Worm (Caenorhabditis elegans) whole organism, L2 larva: Measurements from ENCODE around the gene msp-79.
"Not testable (repeated sequence)": the region's sequence is repeated elsewhere in the genome, so short reads cannot be mapped to it uniquely, and the experiment has no call there.

Experiments
- C34F6.9 ChIP-seq: fragments of 150-350 bp; optimal IDR thresholded peaks from 2 replicates; lab custom pipeline; 2014; ENCODE audit warnings: missing biosample characterization, missing genetic modification characterization
- F13H6.1 ChIP-seq: sonication (generic microtip); optimal IDR thresholded peaks from 2 replicates; lab custom pipeline; 2016; ENCODE audit warnings: missing genetic modification characterization, missing compliant biosample characterization
- R02D3.7 ChIP-seq: fragments of 150-350 bp; optimal IDR thresholded peaks from 2 replicates; lab custom pipeline; 2014; ENCODE audit warnings: missing biosample characterization, missing genetic modification characterization
- Y55F3AM.14 ChIP-seq: fragments of 200-800 bp; sonication (Bioruptor generic); optimal IDR thresholded peaks from 2 replicates; lab custom pipeline; 2018; ENCODE audit warnings: mild to moderate bottlenecking, missing genetic modification characterization, missing compliant biosample characterization
- ZK546.5 ChIP-seq: sonication (generic microtip); optimal IDR thresholded peaks from 2 replicates; lab custom pipeline; 2017; ENCODE audit warnings: missing biosample characterization, missing genetic modification characterization
- aly-2 ChIP-seq: fragments of 150-350 bp; optimal IDR thresholded peaks from 2 replicates; lab custom pipeline; 2014; ENCODE audit warnings: missing biosample characterization, missing genetic modification characterization
- ama-1 ChIP-seq: fragments of 150-350 bp; optimal IDR thresholded peaks from 2 replicates; lab custom pipeline; 2018; ENCODE audit warnings: inconsistent platforms
- blmp-1 ChIP-seq: sonication (generic microtip); optimal IDR thresholded peaks from 2 replicates; lab custom pipeline; 2017; ENCODE audit warnings: missing genetic modification characterization, mild to moderate bottlenecking, missing compliant biosample characterization, antibody characterized with exemption, moderate library complexity; ENCODE audit not compliant: insufficient read depth
- ceh-82 ChIP-seq: fragments of 150-350 bp; optimal IDR thresholded peaks from 2 replicates; lab custom pipeline; 2014; ENCODE audit warnings: missing biosample characterization, missing genetic modification characterization
- crh-2 ChIP-seq: sonication (generic microtip); optimal IDR thresholded peaks from 2 replicates; lab custom pipeline; 2017; ENCODE audit warnings: missing biosample characterization, missing genetic modification characterization
- egl-27 ChIP-seq: sonication (generic microtip); optimal IDR thresholded peaks from 3 replicates; lab custom pipeline; 2017; ENCODE audit warnings: missing biosample characterization, missing genetic modification reagents, missing genetic modification characterization
- elt-1 ChIP-seq: fragments of 150-350 bp; optimal IDR thresholded peaks from 2 replicates; lab custom pipeline; 2014; ENCODE audit warnings: missing biosample characterization, missing genetic modification characterization
- elt-3 ChIP-seq: sonication (generic microtip); optimal IDR thresholded peaks from 2 replicates; lab custom pipeline; 2017; ENCODE audit warnings: missing biosample characterization, missing genetic modification characterization
- fos-1 ChIP-seq: fragments of 150-350 bp; optimal IDR thresholded peaks from 2 replicates; lab custom pipeline; 2014; ENCODE audit warnings: missing biosample characterization, missing genetic modification characterization
- gmeb-1 ChIP-seq: fragments of 150-350 bp; optimal IDR thresholded peaks from 2 replicates; lab custom pipeline; 2014; ENCODE audit warnings: missing biosample characterization, missing genetic modification characterization
- nhr-10 ChIP-seq: sonication (generic microtip); optimal IDR thresholded peaks from 2 replicates; lab custom pipeline; 2017; ENCODE audit warnings: missing biosample characterization, missing genetic modification characterization
- nhr-11 ChIP-seq: fragments of 150-350 bp; optimal IDR thresholded peaks from 2 replicates; lab custom pipeline; 2014; ENCODE audit warnings: missing biosample characterization, missing genetic modification characterization
- nhr-129 ChIP-seq: fragments of 150-350 bp; optimal IDR thresholded peaks from 2 replicates; lab custom pipeline; 2014; ENCODE audit warnings: missing biosample characterization, missing genetic modification characterization
- nhr-21 ChIP-seq: fragments of 150-350 bp; optimal IDR thresholded peaks from 2 replicates; lab custom pipeline; 2014; ENCODE audit warnings: missing biosample characterization, missing genetic modification characterization
- nhr-23 ChIP-seq: fragments of 150-350 bp; optimal IDR thresholded peaks from 2 replicates; lab custom pipeline; 2014; ENCODE audit warnings: missing biosample characterization, missing genetic modification reagents, missing genetic modification characterization
- nhr-237 ChIP-seq: fragments of 150-350 bp; optimal IDR thresholded peaks from 2 replicates; lab custom pipeline; 2014; ENCODE audit warnings: missing biosample characterization, missing genetic modification characterization
- nhr-25 ChIP-seq: fragments of 150-350 bp; sonication (generic microtip); optimal IDR thresholded peaks from 3 replicates; lab custom pipeline; 2014; ENCODE audit warnings: missing biosample characterization, missing genetic modification characterization
- nhr-77 ChIP-seq: fragments of 150-350 bp; optimal IDR thresholded peaks from 2 replicates; lab custom pipeline; 2014; ENCODE audit warnings: missing biosample characterization, missing genetic modification characterization
- peb-1 ChIP-seq: fragments of 150-350 bp; optimal IDR thresholded peaks from 2 replicates; lab custom pipeline; 2014; ENCODE audit warnings: missing biosample characterization, missing genetic modification characterization
- sem-4 ChIP-seq: fragments of 150-350 bp; optimal IDR thresholded peaks from 2 replicates; lab custom pipeline; 2014; ENCODE audit warnings: missing biosample characterization, missing genetic modification reagents, missing genetic modification characterization
- sma-9 ChIP-seq, 2 experiments: fragments of 150-350 bp in 1 of 2; sonication (generic microtip) in 1 of 2; optimal IDR thresholded peaks; 2 replicates each; lab custom pipeline; 2014 to 2016; ENCODE audit warnings: missing genetic modification characterization in 2 of 2, mild to moderate bottlenecking in 1 of 2, missing biosample characterization in 1 of 2, missing compliant biosample characterization in 1 of 2, missing genetic modification reagents in 1 of 2, moderate library complexity in 1 of 2
- snpc-4 ChIP-seq: fragments of 150-350 bp; optimal IDR thresholded peaks from 2 replicates; lab custom pipeline; 2014; ENCODE audit warnings: missing biosample characterization, missing genetic modification characterization
- unc-39 ChIP-seq: fragments of 150-350 bp; optimal IDR thresholded peaks from 2 replicates; lab custom pipeline; 2014; ENCODE audit warnings: missing biosample characterization, missing genetic modification characterization
- unc-62 ChIP-seq: fragments of 150-350 bp; optimal IDR thresholded peaks from 2 replicates; lab custom pipeline; 2014; ENCODE audit warnings: missing biosample characterization, missing genetic modification reagents, missing genetic modification characterization
- ztf-1 ChIP-seq: fragments of 200-800 bp; sonication (Bioruptor generic); conservative IDR thresholded peaks from 2 replicates; pipeline ENCODE4 v1.3.6; 2022; ENCODE audit warnings: missing genetic modification characterization, missing compliant biosample characterization
- ztf-4 ChIP-seq: fragments of 150-350 bp; optimal IDR thresholded peaks from 2 replicates; lab custom pipeline; 2014; ENCODE audit warnings: missing biosample characterization, missing genetic modification characterization

msp-79 gene

ce11 chrIV:9742883-9743282, 24.1 kb downstream of the msp-79 start, which contains the start of gene C28D4.7:
C28D4.7 (minus strand) TSS chrIV:9743147.
- TF ChIP-seq elt-3 (tag; lab: Kevin White, UChicago) (no peak), R02D3.7 (no peak), ztf-1 (GFP tag; lab: Robert Waterston, UW) (no peak), nhr-10 (no peak), nhr-237 (tag; lab: Kevin White, UChicago) (no peak), blmp-1 (tag; lab: Kevin White, UChicago) (no peak), Y55F3AM.14 (no peak), crh-2 (tag; lab: Kevin White, UChicago) (no peak), ama-1 (lab: Kevin White, UChicago) (no peak), F13H6.1 (no peak), elt-1 (tag; lab: Kevin White, UChicago) (no peak), nhr-11 (tag; lab: Kevin White, UChicago) (no peak), unc-62 (GFP tag; lab: Kevin White, UChicago) (no peak), sem-4 (tag; lab: Kevin White, UChicago) (no peak), nhr-21 (tag; lab: Kevin White, UChicago) (no peak), aly-2 (tag; lab: Kevin White, UChicago) (no peak), C34F6.9 (tag; lab: Kevin White, UChicago) (no peak), gmeb-1 (no peak), nhr-23 (tag; lab: Kevin White, UChicago) (no peak)

ce11 chrIV:9740851-9741549, 26.0 kb downstream of the msp-79 start, which contains the start of gene gln-6:
gln-6 (minus strand) TSS chrIV:9740901.
- TF ChIP-seq elt-3, elt-1, egl-27 (tag; lab: Kevin White, UChicago): not testable (repeated sequence)

DNA sequence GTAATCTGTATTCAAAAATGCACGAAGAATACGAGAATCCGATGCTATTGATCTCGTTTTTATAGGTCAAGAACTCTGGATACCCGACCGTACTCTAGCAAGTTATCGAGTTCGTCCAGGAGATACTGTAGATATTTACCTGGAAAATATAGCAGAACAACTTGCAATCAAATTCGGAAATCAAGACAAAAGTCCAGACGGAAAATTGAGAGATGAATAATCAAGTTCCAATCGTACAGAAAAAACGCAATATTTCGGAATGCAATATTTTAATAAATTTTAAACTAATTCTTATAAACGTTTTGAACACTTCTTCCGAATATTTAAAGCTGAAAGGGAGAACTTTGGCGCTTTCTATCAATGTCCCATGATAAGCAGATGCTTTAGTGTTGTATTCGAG, 28.0 kb downstream of the msp-79 start:
- no peak for TF ChIP-seq nhr-129
- TF ChIP-seq nhr-10: no peak
- TF ChIP-seq egl-27 (tag; lab: Kevin White, UChicago): no peak
- no peak for TF ChIP-seq nhr-237 (tag; lab: Kevin White, UChicago)
- no peak for TF ChIP-seq peb-1 (tag; lab: Kevin White, UChicago)
- no peak for TF ChIP-seq aly-2 (tag; lab: Kevin White, UChicago)
- TF ChIP-seq sma-9 (GFP tag; optimal IDR thresholded peaks at IDR 0.05; lab: Kevin White, UChicago): no peak
- no peak for TF ChIP-seq sma-9 (tag; optimal IDR thresholded peaks at IDR 0.05; lab: Kevin White, UChicago)
- no peak for TF ChIP-seq nhr-25 (tag; lab: Kevin White, UChicago)

- no peak for TF ChIP-seq nhr-10
- TF ChIP-seq unc-62 (GFP tag; lab: Kevin White, UChicago): no peak
- no peak for TF ChIP-seq snpc-4 (tag; lab: Kevin White, UChicago)
- TF ChIP-seq peb-1 (tag; lab: Kevin White, UChicago): no peak
- TF ChIP-seq nhr-77 (tag; lab: Kevin White, UChicago): no peak
- TF ChIP-seq sma-9 (GFP tag; optimal IDR thresholded peaks at IDR 0.05; lab: Kevin White, UChicago): no peak
- TF ChIP-seq sma-9 (tag; optimal IDR thresholded peaks at IDR 0.05; lab: Kevin White, UChicago): no peak
- TF ChIP-seq ceh-82: no peak
- no peak for TF ChIP-seq nhr-23 (tag; lab: Kevin White, UChicago)
- no peak for TF ChIP-seq crh-2 (tag; lab: Kevin White, UChicago)
- no peak for TF ChIP-seq aly-2 (tag; lab: Kevin White, UChicago)
- no peak for TF ChIP-seq ztf-4 (tag; lab: Kevin White, UChicago)
- TF ChIP-seq Y55F3AM.14: no peak
- TF ChIP-seq fos-1 (tag; lab: Kevin White, UChicago): no peak
- TF ChIP-seq ama-1 (lab: Kevin White, UChicago): no peak
- no peak for TF ChIP-seq ZK546.5 (tag; lab: Kevin White, UChicago)
- no peak for TF ChIP-seq unc-39 (tag; lab: Kevin White, UChicago)
- no peak for TF ChIP-seq nhr-237 (tag; lab: Kevin White, UChicago)
- TF ChIP-seq ztf-1 (GFP tag; lab: Robert Waterston, UW): no peak
- no peak for TF ChIP-seq C34F6.9 (tag; lab: Kevin White, UChicago)
Observed at ce11 chrIV:9738194-9738593, 28.8 kb downstream of the msp-79 start, which contains the start of gene C28D4.10. C28D4.10 (plus strand) TSS chrIV:9738494.
